Worm (Caenorhabditis elegans) whole organism, mixed stage, embryonic: ENCODE results near the gene C40H1.7.

ENCODE experiments used
- elt-3 ChIP-seq: fragments of 150-350 bp; optimal IDR thresholded peaks from 2 replicates; lab custom pipeline; 2014; ENCODE audit warnings: missing biosample characterization, missing genetic modification characterization
- flh-1 ChIP-seq: fragments of 200-800 bp; sonication (Bioruptor generic); optimal IDR thresholded peaks from 2 replicates; lab custom pipeline; 2018; ENCODE audit warnings: mild to moderate bottlenecking, missing genetic modification characterization, moderate library complexity, missing compliant biosample characterization
- lsy-2 ChIP-seq: fragments of 150-350 bp; optimal IDR thresholded peaks from 2 replicates; lab custom pipeline; 2014; ENCODE audit warnings: missing biosample characterization, missing genetic modification characterization
- mab-5 ChIP-seq: fragments of 150-350 bp; optimal IDR thresholded peaks from 2 replicates; lab custom pipeline; 2014; ENCODE audit warnings: missing biosample characterization, missing genetic modification characterization
- mep-1 ChIP-seq: fragments of 150-350 bp; optimal IDR thresholded peaks from 2 replicates; lab custom pipeline; 2017; ENCODE audit warnings: missing biosample characterization, missing genetic modification reagents, missing genetic modification characterization, inconsistent platforms
- nhr-237 ChIP-seq: fragments of 150-350 bp; optimal IDR thresholded peaks from 2 replicates; lab custom pipeline; 2014; ENCODE audit warnings: missing biosample characterization, missing genetic modification characterization
- nhr-76 ChIP-seq: sonication (generic microtip); optimal IDR thresholded peaks from 2 replicates; lab custom pipeline; 2017; ENCODE audit warnings: missing biosample characterization, missing genetic modification characterization
- pha-4 ChIP-seq: fragments of 150-350 bp; optimal IDR thresholded peaks from 2 replicates; lab custom pipeline; 2018; ENCODE audit warnings: missing biosample characterization, missing genetic modification reagents, missing genetic modification characterization
- snpc-4 ChIP-seq: fragments of 150-350 bp; optimal IDR thresholded peaks from 2 replicates; lab custom pipeline; 2014; ENCODE audit warnings: missing biosample characterization, missing genetic modification characterization
- sptf-1 ChIP-seq: sonication (generic microtip); optimal IDR thresholded peaks from 2 replicates; lab custom pipeline; 2017; ENCODE audit warnings: mild to moderate bottlenecking, missing genetic modification characterization, moderate library complexity, missing compliant biosample characterization
- tbx-8 ChIP-seq: fragments of 200-800 bp; sonication (Bioruptor generic); optimal IDR thresholded peaks from 2 replicates; lab custom pipeline; 2018; ENCODE audit warnings: mild to moderate bottlenecking, missing genetic modification characterization, moderate library complexity, missing compliant biosample characterization
- unc-62 ChIP-seq: fragments of 150-350 bp; optimal IDR thresholded peaks from 2 replicates; lab custom pipeline; 2014; ENCODE audit warnings: missing biosample characterization, missing genetic modification reagents, missing genetic modification characterization
- ztf-11 ChIP-seq: fragments of 150-350 bp; optimal IDR thresholded peaks from 2 replicates; lab custom pipeline; 2014; ENCODE audit warnings: missing biosample characterization, missing genetic modification characterization

- TF ChIP-seq sptf-1 (tag; lab: Kevin White, UChicago): no peak
- no peak for TF ChIP-seq ztf-11 (tag; lab: Kevin White, UChicago)
- no peak for TF ChIP-seq unc-62 (GFP tag; lab: Kevin White, UChicago)
- TF ChIP-seq elt-3: no peak
- TF ChIP-seq tbx-8 (GFP tag; lab: Kevin White, UChicago): no peak
- no peak for TF ChIP-seq nhr-76 (tag; lab: Kevin White, UChicago)
- TF ChIP-seq mep-1: no peak
- no peak for TF ChIP-seq flh-1
- no peak for TF ChIP-seq mab-5 (tag; lab: Kevin White, UChicago)
- no peak for TF ChIP-seq lsy-2 (tag; lab: Kevin White, UChicago)
- no peak for TF ChIP-seq nhr-237
- TF ChIP-seq pha-4: no peak
- no peak for TF ChIP-seq snpc-4 (tag; lab: Kevin White, UChicago)
Observed at ce11 chrIII:9331084-9331564, 6.3 kb downstream of the C40H1.7 start, which contains the start of gene ufc-1.
